Worm (Caenorhabditis elegans) whole organism, L4/young adult: ENCODE results near the gene idpp-11.

ENCODE experiments used
- W03F9.2 ChIP-seq: fragments of 150-350 bp; optimal IDR thresholded peaks from 2 replicates; lab custom pipeline; 2014; ENCODE audit warnings: missing biosample characterization, missing genetic modification characterization
- dao-5 ChIP-seq: sonication (generic microtip); optimal IDR thresholded peaks from 2 replicates; lab custom pipeline; 2016; ENCODE audit warnings: missing genotype, missing genetic modification characterization, moderate library complexity, missing compliant biosample characterization
- him-1 ChIP-seq: sonication (generic microtip); optimal IDR thresholded peaks from 2 replicates; lab custom pipeline; 2016; ENCODE audit warnings: missing genotype, missing genetic modification reagents, missing genetic modification characterization, missing compliant biosample characterization

DNA sequence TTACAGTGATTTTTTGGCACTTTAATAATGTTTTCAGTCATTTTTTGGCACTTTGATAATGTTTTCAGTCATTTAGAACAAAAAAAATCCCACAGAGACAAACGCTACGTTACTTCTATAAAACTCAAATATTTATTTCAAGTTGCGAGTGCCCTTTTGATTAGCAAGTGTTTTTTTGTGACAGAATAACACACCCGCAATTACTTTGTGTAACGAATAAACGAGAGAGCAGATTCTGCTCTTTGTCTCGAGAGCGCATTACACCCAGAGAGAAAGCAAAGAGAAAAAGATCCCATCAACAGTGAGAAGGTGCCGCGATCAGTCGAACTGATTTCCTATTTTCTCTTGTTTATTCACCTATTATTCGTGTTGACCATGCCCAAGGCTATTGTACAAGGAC is 41.7 kb downstream of the idpp-11 start, which contains the start of gene pcyt-2.2:
- TF ChIP-seq him-1 (tag; lab: Kevin White, UChicago) (no peak), W03F9.2 (tag; lab: Kevin White, UChicago) (no peak), dao-5 (tag; lab: Kevin White, UChicago) (no peak)
